Fruit fly (Drosophila melanogaster): ENCODE results near the gene CG18265.

- TF ChIP-seq Dll (optimal IDR thresholded peaks at IDR 0.05) (no peak), EcR (GFP tag; optimal IDR thresholded peaks at IDR 0.05) (no peak), usp (GFP tag; optimal IDR thresholded peaks at IDR 0.05) (no peak), pan (optimal IDR thresholded peaks at IDR 0.05) (no peak)
Observed at dm6 chr3L:17497969-17498368, 58.8 kb downstream of the CG18265 start.
